Worm (Caenorhabditis elegans) whole organism, mixed stage, embryonic: ENCODE data around the gene fbxa-56.

Experiments used
- blmp-1 ChIP-seq: fragments of 150-350 bp; optimal IDR thresholded peaks from 2 replicates; lab custom pipeline; 2014; ENCODE audit warnings: missing biosample characterization, missing genetic modification characterization
- elt-3 ChIP-seq: fragments of 150-350 bp; optimal IDR thresholded peaks from 2 replicates; lab custom pipeline; 2014; ENCODE audit warnings: missing biosample characterization, missing genetic modification characterization
- snpc-4 ChIP-seq: fragments of 150-350 bp; optimal IDR thresholded peaks from 2 replicates; lab custom pipeline; 2014; ENCODE audit warnings: missing biosample characterization, missing genetic modification characterization
- sptf-1 ChIP-seq: sonication (generic microtip); optimal IDR thresholded peaks from 2 replicates; lab custom pipeline; 2017; ENCODE audit warnings: mild to moderate bottlenecking, missing genetic modification characterization, moderate library complexity, missing compliant biosample characterization
- tbx-8 ChIP-seq: fragments of 200-800 bp; sonication (Bioruptor generic); optimal IDR thresholded peaks from 2 replicates; lab custom pipeline; 2018; ENCODE audit warnings: mild to moderate bottlenecking, missing genetic modification characterization, moderate library complexity, missing compliant biosample characterization

ce11 chrIII:926216-926615, 11.6 kb downstream of the fbxa-56 start, which contains the start of gene pef-1:
- TF ChIP-seq sptf-1 (no peak), tbx-8 (GFP tag; lab: Kevin White, UChicago) (no peak), blmp-1 (tag; lab: Kevin White, UChicago) (no peak), snpc-4 (tag; lab: Kevin White, UChicago) (no peak), elt-3 (tag; lab: Kevin White, UChicago) (no peak)
